Worm (Caenorhabditis elegans) whole organism, L3 larva: ENCODE results near the gene F19B10.6.

Experiments
- elt-1 ChIP-seq: fragments of 150-350 bp; optimal IDR thresholded peaks from 2 replicates; lab custom pipeline; 2014; ENCODE audit warnings: missing biosample characterization, missing genetic modification characterization
- nhr-237 ChIP-seq: fragments of 150-350 bp; optimal IDR thresholded peaks from 2 replicates; lab custom pipeline; 2014; ENCODE audit warnings: missing biosample characterization, missing genetic modification characterization
- nhr-28 ChIP-seq: fragments of 150-350 bp; optimal IDR thresholded peaks from 2 replicates; lab custom pipeline; 2014; ENCODE audit warnings: missing biosample characterization, missing genetic modification characterization
- pqm-1 ChIP-seq: fragments of 150-350 bp; optimal IDR thresholded peaks from 2 replicates; lab custom pipeline; 2017; ENCODE audit warnings: missing biosample characterization, missing genetic modification characterization, inconsistent platforms
- unc-39 ChIP-seq: sonication (generic microtip); optimal IDR thresholded peaks from 4 replicates; lab custom pipeline; 2017; ENCODE audit warnings: missing biosample characterization, missing genetic modification characterization

ce11 chrII:3701305-3701704 lies 37.6 kb upstream of the F19B10.6 start, which contains the start of gene srx-105:
- TF ChIP-seq nhr-28: no peak
- TF ChIP-seq nhr-237 (tag; lab: Kevin White, UChicago): no peak
- TF ChIP-seq unc-39 (tag; lab: Kevin White, UChicago): no peak
- TF ChIP-seq pqm-1: no peak
- no peak for TF ChIP-seq elt-1
